Fruit fly (Drosophila melanogaster): ENCODE data around the gene Ugt303B1.

- TF ChIP-seq ttk (optimal IDR thresholded peaks at IDR 0.05) (no peak), insv (optimal IDR thresholded peaks at IDR 0.05) (no peak)
These were observed 17.0 kb downstream of the Ugt303B1 start, which contains the start of gene Irk2 for dm6 chr3R:23519395-23520101.

All from Kc167 (cell line).